Fruit fly (Drosophila melanogaster) whole organism, prepupa: ENCODE results near the gene CG3719.
A peak's percentile ranks its signal among the peaks of the same experiment; 100 is the strongest.

Experiments
- CG10669 ChIP-seq: fragments of 200-800 bp; sonication (Bioruptor generic); optimal IDR thresholded peaks from 3 replicates; lab custom pipeline; 2018; ENCODE audit warnings: missing biosample characterization, mild to moderate bottlenecking, missing genetic modification characterization, moderate library complexity
- CG31627 ChIP-seq: fragments of 200-800 bp; sonication (Bioruptor generic); optimal IDR thresholded peaks from 3 replicates; lab custom pipeline; 2016; ENCODE audit warnings: missing biosample characterization, missing genetic modification characterization
- CG34406 ChIP-seq: fragments of 200-800 bp; sonication (Bioruptor generic); optimal IDR thresholded peaks from 3 replicates; lab custom pipeline; 2016; ENCODE audit warnings: missing biosample characterization, missing genetic modification characterization
- CG3919 ChIP-seq: fragments of 200-800 bp; sonication (Bioruptor generic); optimal IDR thresholded peaks from 3 replicates; lab custom pipeline; 2016; ENCODE audit warnings: missing biosample characterization, missing genetic modification characterization
- CG6276 ChIP-seq: fragments of 200-800 bp; sonication (Bioruptor generic); optimal IDR thresholded peaks from 2 replicates; lab custom pipeline; 2017; ENCODE audit warnings: missing biosample characterization, mild to moderate bottlenecking, missing genetic modification characterization
- CG6854 ChIP-seq: fragments of 200-800 bp; sonication (Bioruptor generic); optimal IDR thresholded peaks from 2 replicates; lab custom pipeline; 2017; ENCODE audit warnings: missing biosample characterization, mild to moderate bottlenecking, missing genetic modification characterization
- Lpt ChIP-seq: fragments of 200-800 bp; sonication (Bioruptor generic); optimal IDR thresholded peaks from 3 replicates; lab custom pipeline; 2016; ENCODE audit warnings: missing biosample characterization, missing genetic modification characterization
- Sox102F ChIP-seq: fragments of 200-800 bp; sonication (Bioruptor generic); optimal IDR thresholded peaks from 2 replicates; lab custom pipeline; 2016; ENCODE audit warnings: missing biosample characterization, mild to moderate bottlenecking, missing genetic modification characterization
- salr ChIP-seq, 2 experiments: fragments of 200-800 bp; sonication (Bioruptor generic); optimal IDR thresholded peaks; 3 replicates each; lab custom pipeline; 2016 to 2018; ENCODE audit warnings: missing biosample characterization in 2 of 2, missing genetic modification characterization in 2 of 2, mild to moderate bottlenecking in 1 of 2

dm6 chrX:1399056-1400003 lies 19.1 kb upstream of the CG3719 start:
- TF ChIP-seq CG3919 (GFP tag; lab: Kevin White, UChicago) (no peak), CG6854 (GFP tag; lab: Kevin White, UChicago) (peak; percentile 100), salr (GFP tag; optimal IDR thresholded peaks at IDR 0.05; lab: Kevin White, UChicago) (no peak), CG31627 (no peak), Lpt (peak; percentile 46), CG6276 (peak; percentile 13), CG10669 (GFP tag; lab: Kevin White, UChicago) (no peak), Sox102F (no peak), CG34406 (GFP tag; lab: Kevin White, UChicago) (no peak)
